Worm (Caenorhabditis elegans) whole organism, L4/young adult: ENCODE results near the gene ttc-36.

ENCODE experiments used
- W03F9.2 ChIP-seq: fragments of 150-350 bp; optimal IDR thresholded peaks from 2 replicates; lab custom pipeline; 2014; ENCODE audit warnings: missing biosample characterization, missing genetic modification characterization
- dao-5 ChIP-seq: sonication (generic microtip); optimal IDR thresholded peaks from 2 replicates; lab custom pipeline; 2016; ENCODE audit warnings: missing genotype, missing genetic modification characterization, moderate library complexity, missing compliant biosample characterization

- TF ChIP-seq W03F9.2 = no peak
- no peak for TF ChIP-seq dao-5
These were observed 22.1 kb upstream of the ttc-36 start, which contains the start of gene ZK892.5 for ce11 chrII:10007917-10008316.
